Fruit fly (Drosophila melanogaster) whole organism: Measurements from ENCODE around the gene CG14715.

Experiments
- CG8478 ChIP-seq: fragments of >200 bp; optimal IDR thresholded peaks from 2 replicates; lab custom pipeline; 2018; ENCODE audit warnings: inconsistent platforms
- pan ChIP-seq: fragments of >200 bp; optimal IDR thresholded peaks from 2 replicates; lab custom pipeline; 2017
- psq ChIP-seq: fragments of >200 bp; optimal IDR thresholded peaks from 2 replicates; lab custom pipeline; 2017

dm6 chr3R:11649449-11649848, 24.6 kb upstream of the CG14715 start:
- TF ChIP-seq pan: no peak
- TF ChIP-seq CG8478 (lab: Kevin White, UChicago): no peak
- no peak for TF ChIP-seq psq (lab: Kevin White, UChicago)
